Worm (Caenorhabditis elegans) whole organism, L4/young adult: Measurements from ENCODE around the gene C53A3.4.

ENCODE experiments used
- W03F9.2 ChIP-seq: fragments of 150-350 bp; optimal IDR thresholded peaks from 2 replicates; lab custom pipeline; 2014; ENCODE audit warnings: missing biosample characterization, missing genetic modification characterization
- dao-5 ChIP-seq: sonication (generic microtip); optimal IDR thresholded peaks from 2 replicates; lab custom pipeline; 2016; ENCODE audit warnings: missing genotype, missing genetic modification characterization, moderate library complexity, missing compliant biosample characterization
- him-1 ChIP-seq: sonication (generic microtip); optimal IDR thresholded peaks from 2 replicates; lab custom pipeline; 2016; ENCODE audit warnings: missing genotype, missing genetic modification reagents, missing genetic modification characterization, missing compliant biosample characterization

DNA sequence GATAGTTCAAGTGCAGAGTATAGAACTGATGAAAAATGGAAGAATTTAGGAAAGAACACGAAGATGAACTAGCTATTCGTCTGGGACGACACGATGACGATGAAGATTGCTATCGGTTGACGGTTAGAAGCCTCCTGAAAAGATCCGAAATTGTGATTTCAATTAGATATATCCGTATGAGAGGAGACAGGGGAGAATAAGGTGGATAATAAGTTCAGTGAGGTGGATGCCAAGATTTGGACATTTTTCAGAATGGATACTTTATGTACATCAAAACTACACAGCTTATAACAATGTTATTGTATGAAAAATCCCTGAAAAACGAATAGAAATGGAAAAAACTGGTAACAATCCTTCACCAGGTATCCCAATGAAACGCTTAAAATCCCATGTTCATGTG lies 39.5 kb upstream of the C53A3.4 start, which contains the start of gene nstp-3:
- TF ChIP-seq him-1 (tag; lab: Kevin White, UChicago) (no peak), W03F9.2 (no peak), dao-5 (no peak)
